Worm (Caenorhabditis elegans): ENCODE data around the gene cas-1.

cas-1 gene

DNA sequence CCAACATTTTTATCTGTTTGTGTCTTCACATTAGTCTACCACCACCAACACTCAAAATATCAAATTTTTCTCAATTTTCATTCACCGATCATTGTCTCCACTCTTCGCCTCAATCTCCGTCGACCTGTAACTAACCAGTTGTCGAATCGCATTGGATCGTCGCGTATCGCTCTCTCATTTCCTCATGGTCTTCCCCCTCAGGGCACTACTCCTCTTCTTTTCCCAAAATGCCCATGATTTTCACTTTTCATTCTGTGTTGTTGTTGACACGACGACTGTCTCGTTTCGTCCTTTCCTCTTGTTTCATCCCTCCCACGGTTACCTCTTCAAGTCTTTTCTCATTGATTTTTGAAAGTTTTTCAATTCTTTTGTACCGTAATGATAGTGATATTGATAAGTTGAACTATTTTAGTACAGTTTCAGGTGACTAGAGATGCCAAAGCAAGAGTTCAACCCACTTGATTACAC, 27.4 kb downstream of the cas-1 start, which contains the start of gene T01C8.2 (continued):
- TF ChIP-seq mef-2 (tag; optimal IDR thresholded peaks at IDR 0.05) (no peak), nhr-71 (tag; optimal IDR thresholded peaks at IDR 0.05) (peak; percentile 58), pag-3 (tag; optimal IDR thresholded peaks at IDR 0.05; ENCODE audit: borderline replicate concordance, insufficient read depth) (no peak), pqm-1 (tag; optimal IDR thresholded peaks at IDR 0.05) (no peak), ets-5 (GFP tag; IDR thresholded peaks at IDR 0.05) (no peak), fkh-8 (tag; optimal IDR thresholded peaks at IDR 0.05) (no peak), C16A3.4 (tag; optimal IDR thresholded peaks at IDR 0.05) (peak; percentile 13), zip-4 (GFP tag; optimal IDR thresholded peaks at IDR 0.05) (no peak), nhr-28 (tag; optimal IDR thresholded peaks at IDR 0.05) (no peak), nhr-12 (tag; optimal IDR thresholded peaks at IDR 0.05) (no peak), vab-15 (tag; optimal IDR thresholded peaks at IDR 0.05) (no peak), tlp-1 (tag; optimal IDR thresholded peaks at IDR 0.05) (no peak), ceh-8 (GFP tag; optimal IDR thresholded peaks at IDR 0.05) (no peak), zag-1 (tag; optimal IDR thresholded peaks at IDR 0.05) (no peak), rnt-1 (tag; optimal IDR thresholded peaks at IDR 0.05) (no peak), efl-1 (optimal IDR thresholded peaks at IDR 0.05) (no peak), efl-1 (GFP tag; optimal IDR thresholded peaks at IDR 0.05 in 1 of 2) (no peak), sptf-1 (tag; optimal IDR thresholded peaks at IDR 0.05) (no peak), lin-39 (tag; optimal IDR thresholded peaks at IDR 0.05) (no peak), ceh-82 (tag; optimal IDR thresholded peaks at IDR 0.05) (peak in 1 of 3 experiments; percentile 10), lir-3 (tag; optimal IDR thresholded peaks at IDR 0.05; ENCODE audit: poor library complexity) (no peak), dpl-1 (GFP tag; optimal IDR thresholded peaks at IDR 0.05) (no peak), egl-13 (tag; optimal IDR thresholded peaks at IDR 0.05) (no peak), unc-130 (tag; optimal IDR thresholded peaks at IDR 0.05) (no peak), nhr-76 (tag; optimal IDR thresholded peaks at IDR 0.05) (no peak), nhr-11 (tag; optimal IDR thresholded peaks at IDR 0.05) (no peak)

DNA sequence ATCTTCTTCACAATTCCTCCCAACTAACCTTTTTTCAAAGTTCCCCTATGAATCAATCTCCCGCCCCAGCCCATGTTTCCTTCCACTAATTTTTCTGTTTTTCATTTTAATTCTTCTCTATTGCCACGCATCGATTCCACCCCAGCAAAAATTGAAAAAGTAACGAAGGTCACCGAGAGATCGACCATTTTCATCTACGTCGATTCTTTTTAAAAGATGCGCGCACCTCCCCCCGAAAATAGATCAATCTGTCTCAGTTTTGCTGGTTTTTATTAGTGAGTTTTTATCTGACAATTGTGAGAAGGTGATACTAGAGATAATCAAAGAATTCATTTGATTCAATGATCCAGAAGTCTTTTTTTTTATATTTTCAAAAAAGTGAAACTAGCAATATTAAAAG, 29.4 kb downstream of the cas-1 start:
- TF ChIP-seq nhr-85 (tag) (peak; percentile 84), Y116A8C.19 (tag; optimal IDR thresholded peaks at IDR 0.05; ENCODE audit: borderline replicate concordance) (no peak), nhr-20 (tag; optimal IDR thresholded peaks at IDR 0.05) (peak; percentile 35), mep-1 (tag; optimal IDR thresholded peaks at IDR 0.05) (peak; percentile 36), blmp-1 (tag; optimal IDR thresholded peaks at IDR 0.05) (peak; percentile 69), lin-14 (GFP tag; optimal IDR thresholded peaks at IDR 0.05) (peak; percentile 53), nhr-90 (tag; optimal IDR thresholded peaks at IDR 0.05; ENCODE audit: poor library complexity) (no peak), nhr-71 (tag; optimal IDR thresholded peaks at IDR 0.05) (peak; percentile 14), lin-15B (tag; optimal IDR thresholded peaks at IDR 0.05) (no peak), snu-23 (GFP tag; optimal IDR thresholded peaks at IDR 0.05) (peak; percentile 48), C04F5.9 (tag; optimal IDR thresholded peaks at IDR 0.05) (no peak), elt-3 (tag; optimal IDR thresholded peaks at IDR 0.05) (peak in 2 of 6 experiments; percentile 33 to 67), lsy-2 (tag; optimal IDR thresholded peaks at IDR 0.05) (no peak)

DNA sequence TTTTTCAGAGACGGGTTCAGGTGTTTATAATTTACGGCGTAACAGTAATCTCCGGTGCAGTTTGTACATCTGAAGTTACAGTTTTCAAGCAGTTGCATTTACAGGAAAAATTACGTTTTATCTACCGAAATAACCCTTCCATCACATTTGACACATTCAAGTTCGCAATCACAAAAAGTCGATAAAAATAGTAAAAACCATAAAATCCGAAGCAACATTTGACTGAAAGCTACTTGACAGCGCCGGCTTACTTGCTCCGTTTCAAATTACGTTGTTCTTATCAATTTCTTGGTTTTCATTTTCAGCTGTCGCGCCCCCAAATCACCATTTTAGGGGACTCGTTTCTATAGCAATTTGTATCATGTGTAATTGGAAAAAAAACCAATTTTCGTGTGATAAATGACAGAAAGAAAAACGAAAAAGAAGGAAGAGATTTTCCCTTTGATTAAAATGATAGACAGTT, 30.6 kb downstream of the cas-1 start, which contains the start of gene T01C8.3:
Gene T01C8.3 (minus strand): TSS at position 413 of the 463 bp plus-strand sequence.
- TF ChIP-seq nhr-19 (GFP tag; conservative IDR thresholded peaks at IDR 0.05) = no peak
- TF ChIP-seq nhr-11 (tag; optimal IDR thresholded peaks at IDR 0.05) = no peak
- TF ChIP-seq unc-62 (GFP tag; optimal IDR thresholded peaks at IDR 0.05) = no peak
- no peak for TF ChIP-seq grh-1 (GFP tag; IDR thresholded peaks at IDR 0.05)
- no peak for TF ChIP-seq snu-23 (GFP tag; optimal IDR thresholded peaks at IDR 0.05)
- no peak for TF ChIP-seq unc-86 (tag; optimal IDR thresholded peaks at IDR 0.05)
- TF ChIP-seq vab-15 (tag; optimal IDR thresholded peaks at IDR 0.05) = no peak
- TF ChIP-seq xbp-1 (tag; optimal IDR thresholded peaks at IDR 0.05) = no peak
- TF ChIP-seq ceh-8 (GFP tag; optimal IDR thresholded peaks at IDR 0.05) = no peak
- TF ChIP-seq lir-3 (tag; optimal IDR thresholded peaks at IDR 0.05; ENCODE audit: poor library complexity) = no peak
- no peak for TF ChIP-seq C04F5.9 (tag; optimal IDR thresholded peaks at IDR 0.05)
